Worm (Caenorhabditis elegans): Measurements from ENCODE around the gene F36A4.1.
A peak's percentile ranks its signal among the peaks of the same experiment; 100 is the strongest.

DNA sequence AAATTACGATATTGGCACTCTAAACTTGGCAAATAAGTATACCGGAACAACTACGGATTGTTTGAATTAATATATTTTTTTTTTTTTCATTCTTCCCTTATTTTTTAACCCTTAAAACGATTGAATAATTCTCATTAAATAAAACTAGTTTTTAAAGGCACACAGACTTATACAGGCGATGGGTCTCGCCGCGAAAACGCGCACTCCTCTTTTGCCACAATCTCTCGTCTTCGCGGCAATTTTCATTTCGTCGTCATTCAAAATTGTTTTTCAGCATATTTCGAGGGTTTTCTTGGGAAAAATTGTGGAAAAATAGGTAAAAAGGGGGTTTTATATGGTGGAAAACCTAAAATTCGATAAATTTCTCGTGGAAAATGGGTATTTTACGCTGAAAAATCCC, 24.9 kb upstream of the F36A4.1 start:
- no peak for TF ChIP-seq ztf-6 (GFP tag; IDR thresholded peaks at IDR 0.05)
- no peak for TF ChIP-seq xnd-1 (tag; optimal IDR thresholded peaks at IDR 0.05)
- TF ChIP-seq sea-2 (GFP tag; IDR thresholded peaks at IDR 0.05), result no peak
- TF ChIP-seq ztf-25 (GFP tag; IDR thresholded peaks at IDR 0.05), result no peak
- TF ChIP-seq nhr-90 (tag; optimal IDR thresholded peaks at IDR 0.05), result no peak
- TF ChIP-seq unc-62 (GFP tag; optimal IDR thresholded peaks at IDR 0.05), result no peak
- TF ChIP-seq sdz-38 (tag; optimal IDR thresholded peaks at IDR 0.05), result no peak
- TF ChIP-seq zim-3 (tag; optimal IDR thresholded peaks at IDR 0.05), result no peak
- peak; percentile 20 for TF ChIP-seq F23B12.7 (tag; optimal IDR thresholded peaks at IDR 0.05; ENCODE audit: insufficient read depth)
- no peak for TF ChIP-seq nhr-27 (tag; optimal IDR thresholded peaks at IDR 0.05)
- TF ChIP-seq attf-3 (GFP tag; conservative IDR thresholded peaks at IDR 0.05), result no peak
- no peak for TF ChIP-seq lir-1 (GFP tag; conservative IDR thresholded peaks at IDR 0.05)
- TF ChIP-seq lsl-1 (GFP tag; optimal IDR thresholded peaks at IDR 0.05), result peak; percentile 54
